Worm (Caenorhabditis elegans) whole organism, L1 larva: ENCODE results near the gene T10B5.3.

Source experiments
- aly-2 ChIP-seq: fragments of 150-350 bp; optimal IDR thresholded peaks from 2 replicates; lab custom pipeline; 2014; ENCODE audit warnings: missing biosample characterization, missing genetic modification characterization
- efl-1 ChIP-seq, 4 experiments: fragments of 150-350 bp; optimal IDR thresholded peaks in 3 of 4; peaks in 1 of 4; 1 replicate in 1 of 4; 2 replicates in 3 of 4; lab custom pipeline; 2014; ENCODE audit warnings: missing biosample characterization in 2 of 4, missing genetic modification characterization in 2 of 4, missing genetic modification reagents in 2 of 4
- fkh-4 ChIP-seq: sonication (generic microtip); optimal IDR thresholded peaks from 2 replicates; lab custom pipeline; 2016; ENCODE audit warnings: missing compliant biosample characterization, missing genetic modification characterization, borderline replicate concordance
- irx-1 ChIP-seq: sonication (generic microtip); optimal IDR thresholded peaks from 2 replicates; lab custom pipeline; 2016; ENCODE audit warnings: missing genetic modification characterization, missing compliant biosample characterization
- lin-13 ChIP-seq: fragments of 150-350 bp; optimal IDR thresholded peaks from 2 replicates; lab custom pipeline; 2014; ENCODE audit warnings: missing biosample characterization, missing genetic modification reagents, missing genetic modification characterization
- lir-3 ChIP-seq: sonication (generic microtip); optimal IDR thresholded peaks from 2 replicates; lab custom pipeline; 2016; ENCODE audit warnings: mild to moderate bottlenecking, missing genetic modification characterization, moderate library complexity, missing compliant biosample characterization; ENCODE audit not compliant: poor library complexity
- lsy-2 ChIP-seq, 2 experiments: fragments of 150-350 bp; optimal IDR thresholded peaks; 2 replicates each; lab custom pipeline; 2014; ENCODE audit warnings: missing biosample characterization in 2 of 2, missing genetic modification characterization in 2 of 2
- nhr-76 ChIP-seq: sonication (generic microtip); optimal IDR thresholded peaks from 2 replicates; lab custom pipeline; 2017; ENCODE audit warnings: missing biosample characterization, missing genetic modification characterization
- nhr-90 ChIP-seq: sonication (generic microtip); optimal IDR thresholded peaks from 2 replicates; lab custom pipeline; 2016; ENCODE audit warnings: mild to moderate bottlenecking, missing genetic modification characterization, missing compliant biosample characterization; ENCODE audit not compliant: poor library complexity
- unc-62 ChIP-seq: fragments of 150-350 bp; optimal IDR thresholded peaks from 2 replicates; lab custom pipeline; 2014; ENCODE audit warnings: missing biosample characterization, missing genetic modification reagents, missing genetic modification characterization
- ztf-11 ChIP-seq, 2 experiments: sonication (generic microtip); optimal IDR thresholded peaks; 2 replicates each; lab custom pipeline; 2016 to 2017; ENCODE audit warnings: missing genetic modification characterization in 2 of 2, missing biosample characterization in 1 of 2, missing compliant biosample characterization in 1 of 2

- no peak for TF ChIP-seq lir-3 (tag; lab: Kevin White, UChicago)
- TF ChIP-seq aly-2 (tag; lab: Kevin White, UChicago): no peak
- TF ChIP-seq lsy-2 (tag; optimal IDR thresholded peaks at IDR 0.05; lab: Kevin White, UChicago): no peak
- no peak for TF ChIP-seq ztf-11 (tag; optimal IDR thresholded peaks at IDR 0.05; lab: Kevin White, UChicago)
- TF ChIP-seq unc-62 (GFP tag; lab: Kevin White, UChicago): no peak
- no peak for TF ChIP-seq lin-13 (GFP tag; lab: Kevin White, UChicago)
- no peak for TF ChIP-seq nhr-90 (tag; lab: Kevin White, UChicago)
- no peak for TF ChIP-seq nhr-76 (tag; lab: Kevin White, UChicago)
- TF ChIP-seq efl-1 (optimal IDR thresholded peaks at IDR 0.05; lab: Kevin White, UChicago): no peak
- no peak for TF ChIP-seq efl-1 (GFP tag; optimal IDR thresholded peaks at IDR 0.05 in 1 of 2; lab: Kevin White, UChicago)
- TF ChIP-seq irx-1 (tag; lab: Kevin White, UChicago): no peak
- TF ChIP-seq fkh-4 (tag; lab: Kevin White, UChicago): no peak
These were observed 41.5 kb upstream of the T10B5.3 start, which contains the start of gene Y32G9A.3 for ce11 chrV:1911102-1911501.
